Worm (Caenorhabditis elegans): Measurements from ENCODE around the gene fbxa-188.

- TF ChIP-seq elt-3 (tag; optimal IDR thresholded peaks at IDR 0.05) (no peak), mep-1 (tag; optimal IDR thresholded peaks at IDR 0.05) (no peak), zag-1 (tag; optimal IDR thresholded peaks at IDR 0.05) (no peak), lir-3 (tag; optimal IDR thresholded peaks at IDR 0.05; ENCODE audit: poor library complexity) (no peak), fkh-8 (tag; optimal IDR thresholded peaks at IDR 0.05) (no peak), irx-1 (tag; optimal IDR thresholded peaks at IDR 0.05) (no peak), swsn-7 (tag; optimal IDR thresholded peaks at IDR 0.05) (no peak)
Measured at ce11 chrV:17296443-17296842, 48.3 kb downstream of the fbxa-188 start.

Data from whole organism, L1 larva.